Worm (Caenorhabditis elegans) whole organism, L2 larva: ENCODE data around the gene F42A6.2.

Source experiments
- C34F6.9 ChIP-seq: fragments of 150-350 bp; optimal IDR thresholded peaks from 2 replicates; lab custom pipeline; 2014; ENCODE audit warnings: missing biosample characterization, missing genetic modification characterization
- F13H6.1 ChIP-seq: sonication (generic microtip); optimal IDR thresholded peaks from 2 replicates; lab custom pipeline; 2016; ENCODE audit warnings: missing genetic modification characterization, missing compliant biosample characterization
- R02D3.7 ChIP-seq: fragments of 150-350 bp; optimal IDR thresholded peaks from 2 replicates; lab custom pipeline; 2014; ENCODE audit warnings: missing biosample characterization, missing genetic modification characterization
- Y55F3AM.14 ChIP-seq: fragments of 200-800 bp; sonication (Bioruptor generic); optimal IDR thresholded peaks from 2 replicates; lab custom pipeline; 2018; ENCODE audit warnings: mild to moderate bottlenecking, missing genetic modification characterization, missing compliant biosample characterization
- ZK546.5 ChIP-seq: sonication (generic microtip); optimal IDR thresholded peaks from 2 replicates; lab custom pipeline; 2017; ENCODE audit warnings: missing biosample characterization, missing genetic modification characterization
- alr-1 ChIP-seq: fragments of 150-350 bp; optimal IDR thresholded peaks from 2 replicates; lab custom pipeline; 2014; ENCODE audit warnings: missing biosample characterization, missing genetic modification characterization
- aly-2 ChIP-seq: fragments of 150-350 bp; optimal IDR thresholded peaks from 2 replicates; lab custom pipeline; 2014; ENCODE audit warnings: missing biosample characterization, missing genetic modification characterization
- ama-1 ChIP-seq: fragments of 150-350 bp; optimal IDR thresholded peaks from 2 replicates; lab custom pipeline; 2018; ENCODE audit warnings: inconsistent platforms
- blmp-1 ChIP-seq: sonication (generic microtip); optimal IDR thresholded peaks from 2 replicates; lab custom pipeline; 2017; ENCODE audit warnings: missing genetic modification characterization, mild to moderate bottlenecking, missing compliant biosample characterization, antibody characterized with exemption, moderate library complexity; ENCODE audit not compliant: insufficient read depth
- ceh-16 ChIP-seq: fragments of 150-350 bp; optimal IDR thresholded peaks from 2 replicates; lab custom pipeline; 2014; ENCODE audit warnings: missing biosample characterization, missing genetic modification characterization
- ceh-82 ChIP-seq: fragments of 150-350 bp; optimal IDR thresholded peaks from 2 replicates; lab custom pipeline; 2014; ENCODE audit warnings: missing biosample characterization, missing genetic modification characterization
- crh-2 ChIP-seq: sonication (generic microtip); optimal IDR thresholded peaks from 2 replicates; lab custom pipeline; 2017; ENCODE audit warnings: missing biosample characterization, missing genetic modification characterization
- dmd-4 ChIP-seq: sonication (generic microtip); optimal IDR thresholded peaks from 2 replicates; lab custom pipeline; 2017; ENCODE audit warnings: missing biosample characterization, missing genetic modification characterization
- egl-27 ChIP-seq: sonication (generic microtip); optimal IDR thresholded peaks from 3 replicates; lab custom pipeline; 2017; ENCODE audit warnings: missing biosample characterization, missing genetic modification reagents, missing genetic modification characterization
- elt-1 ChIP-seq: fragments of 150-350 bp; optimal IDR thresholded peaks from 2 replicates; lab custom pipeline; 2014; ENCODE audit warnings: missing biosample characterization, missing genetic modification characterization
- elt-3 ChIP-seq: sonication (generic microtip); optimal IDR thresholded peaks from 2 replicates; lab custom pipeline; 2017; ENCODE audit warnings: missing biosample characterization, missing genetic modification characterization
- fos-1 ChIP-seq: fragments of 150-350 bp; optimal IDR thresholded peaks from 2 replicates; lab custom pipeline; 2014; ENCODE audit warnings: missing biosample characterization, missing genetic modification characterization
- gmeb-1 ChIP-seq: fragments of 150-350 bp; optimal IDR thresholded peaks from 2 replicates; lab custom pipeline; 2014; ENCODE audit warnings: missing biosample characterization, missing genetic modification characterization
- lin-11 ChIP-seq: fragments of 150-350 bp; sonication (generic microtip); optimal IDR thresholded peaks from 2 replicates; lab custom pipeline; 2014; ENCODE audit warnings: missing biosample characterization, missing genetic modification characterization, inconsistent platforms, mixed read lengths
- lin-13 ChIP-seq: fragments of 150-350 bp; optimal IDR thresholded peaks from 2 replicates; lab custom pipeline; 2014; ENCODE audit warnings: missing biosample characterization, missing genetic modification reagents, missing genetic modification characterization
- lin-39 ChIP-seq: fragments of 150-350 bp; optimal IDR thresholded peaks from 2 replicates; lab custom pipeline; 2014; ENCODE audit warnings: missing biosample characterization, missing genetic modification reagents, missing genetic modification characterization
- lsy-2 ChIP-seq, 2 experiments: fragments of 150-350 bp in 1 of 2; sonication (generic microtip) in 1 of 2; optimal IDR thresholded peaks; 2 replicates each; lab custom pipeline; 2014 to 2017; ENCODE audit warnings: missing biosample characterization in 2 of 2, missing genetic modification characterization in 2 of 2
- mab-5 ChIP-seq: fragments of 150-350 bp; optimal IDR thresholded peaks from 2 replicates; lab custom pipeline; 2014; ENCODE audit warnings: missing biosample characterization, missing genetic modification characterization
- mbf-1 ChIP-seq: sonication (generic microtip); optimal IDR thresholded peaks from 2 replicates; lab custom pipeline; 2017; ENCODE audit warnings: missing biosample characterization, missing genetic modification characterization
- mdl-1 ChIP-seq, 2 experiments: fragments of 150-350 bp in 1 of 2; sonication (generic microtip) in 1 of 2; optimal IDR thresholded peaks; 2 replicates each; lab custom pipeline; 2017; ENCODE audit warnings: missing biosample characterization in 2 of 2, missing genetic modification characterization in 2 of 2
- nhr-10 ChIP-seq: sonication (generic microtip); optimal IDR thresholded peaks from 2 replicates; lab custom pipeline; 2017; ENCODE audit warnings: missing biosample characterization, missing genetic modification characterization
- nhr-11 ChIP-seq: fragments of 150-350 bp; optimal IDR thresholded peaks from 2 replicates; lab custom pipeline; 2014; ENCODE audit warnings: missing biosample characterization, missing genetic modification characterization
- nhr-12 ChIP-seq: fragments of 150-350 bp; optimal IDR thresholded peaks from 2 replicates; lab custom pipeline; 2014; ENCODE audit warnings: missing biosample characterization, missing genetic modification characterization
- nhr-129 ChIP-seq: fragments of 150-350 bp; optimal IDR thresholded peaks from 2 replicates; lab custom pipeline; 2014; ENCODE audit warnings: missing biosample characterization, missing genetic modification characterization
- nhr-21 ChIP-seq: fragments of 150-350 bp; optimal IDR thresholded peaks from 2 replicates; lab custom pipeline; 2014; ENCODE audit warnings: missing biosample characterization, missing genetic modification characterization
- nhr-23 ChIP-seq: fragments of 150-350 bp; optimal IDR thresholded peaks from 2 replicates; lab custom pipeline; 2014; ENCODE audit warnings: missing biosample characterization, missing genetic modification reagents, missing genetic modification characterization
- nhr-237 ChIP-seq: fragments of 150-350 bp; optimal IDR thresholded peaks from 2 replicates; lab custom pipeline; 2014; ENCODE audit warnings: missing biosample characterization, missing genetic modification characterization
- nhr-25 ChIP-seq: fragments of 150-350 bp; sonication (generic microtip); optimal IDR thresholded peaks from 3 replicates; lab custom pipeline; 2014; ENCODE audit warnings: missing biosample characterization, missing genetic modification characterization
- nhr-6 ChIP-seq: fragments of 150-350 bp; optimal IDR thresholded peaks from 2 replicates; lab custom pipeline; 2014; ENCODE audit warnings: missing biosample characterization, missing genetic modification characterization
- nhr-77 ChIP-seq: fragments of 150-350 bp; optimal IDR thresholded peaks from 2 replicates; lab custom pipeline; 2014; ENCODE audit warnings: missing biosample characterization, missing genetic modification characterization
- peb-1 ChIP-seq: fragments of 150-350 bp; optimal IDR thresholded peaks from 2 replicates; lab custom pipeline; 2014; ENCODE audit warnings: missing biosample characterization, missing genetic modification characterization
- sem-4 ChIP-seq: fragments of 150-350 bp; optimal IDR thresholded peaks from 2 replicates; lab custom pipeline; 2014; ENCODE audit warnings: missing biosample characterization, missing genetic modification reagents, missing genetic modification characterization
- skn-1 ChIP-seq: sonication (generic microtip); optimal IDR thresholded peaks from 2 replicates; lab custom pipeline; 2017; ENCODE audit warnings: missing biosample characterization, missing genetic modification characterization
- sma-3 ChIP-seq: sonication (generic microtip); optimal IDR thresholded peaks from 2 replicates; lab custom pipeline; 2016; ENCODE audit warnings: missing genetic modification reagents, missing genetic modification characterization, missing compliant biosample characterization
- sma-9 ChIP-seq, 2 experiments: fragments of 150-350 bp in 1 of 2; sonication (generic microtip) in 1 of 2; optimal IDR thresholded peaks; 2 replicates each; lab custom pipeline; 2014 to 2016; ENCODE audit warnings: missing genetic modification characterization in 2 of 2, mild to moderate bottlenecking in 1 of 2, missing biosample characterization in 1 of 2, missing compliant biosample characterization in 1 of 2, missing genetic modification reagents in 1 of 2, moderate library complexity in 1 of 2
- snpc-4 ChIP-seq: fragments of 150-350 bp; optimal IDR thresholded peaks from 2 replicates; lab custom pipeline; 2014; ENCODE audit warnings: missing biosample characterization, missing genetic modification characterization
- unc-39 ChIP-seq: fragments of 150-350 bp; optimal IDR thresholded peaks from 2 replicates; lab custom pipeline; 2014; ENCODE audit warnings: missing biosample characterization, missing genetic modification characterization
- unc-55 ChIP-seq: fragments of 150-350 bp; sonication (generic microtip); optimal IDR thresholded peaks from 3 replicates; lab custom pipeline; 2014; ENCODE audit warnings: missing biosample characterization, missing genetic modification reagents, missing genetic modification characterization
- unc-62 ChIP-seq: fragments of 150-350 bp; optimal IDR thresholded peaks from 2 replicates; lab custom pipeline; 2014; ENCODE audit warnings: missing biosample characterization, missing genetic modification reagents, missing genetic modification characterization
- zag-1 ChIP-seq: fragments of 150-350 bp; optimal IDR thresholded peaks from 2 replicates; lab custom pipeline; 2014; ENCODE audit warnings: missing biosample characterization, missing genetic modification characterization
- ztf-1 ChIP-seq: fragments of 200-800 bp; sonication (Bioruptor generic); conservative IDR thresholded peaks from 2 replicates; pipeline ENCODE4 v1.3.6; 2022; ENCODE audit warnings: missing genetic modification characterization, missing compliant biosample characterization
- ztf-11 ChIP-seq: sonication (generic microtip); optimal IDR thresholded peaks from 2 replicates; lab custom pipeline; 2017; ENCODE audit warnings: missing biosample characterization, missing genetic modification characterization
- ztf-4 ChIP-seq: fragments of 150-350 bp; optimal IDR thresholded peaks from 2 replicates; lab custom pipeline; 2014; ENCODE audit warnings: missing biosample characterization, missing genetic modification characterization

Gene F42A6.2

DNA sequence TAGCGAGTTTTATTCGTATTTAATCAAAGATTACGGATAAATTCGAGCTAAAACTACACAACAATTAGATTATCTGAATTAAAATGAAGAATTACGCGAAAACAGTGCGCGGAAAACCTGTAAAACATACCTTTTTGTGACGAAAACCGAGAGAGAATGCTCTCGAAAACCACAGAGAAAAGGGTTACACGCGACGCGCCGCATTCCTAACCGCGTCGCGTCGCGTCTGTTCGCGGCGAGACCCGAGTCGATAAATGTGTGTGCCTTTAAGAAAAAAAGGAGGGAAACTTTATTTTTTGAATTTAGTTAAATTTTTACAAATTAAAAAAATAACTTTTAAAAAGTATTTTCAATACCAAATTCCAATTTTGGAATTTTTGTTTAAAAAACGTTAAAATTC is 2.6 kb upstream of the F42A6.2 start, which contains the start of gene hrpa-1:
Gene hrpa-1, minus strand, starts transcription at position 192 of the 400 bp plus-strand sequence.
- no peak for TF ChIP-seq ceh-16
- TF ChIP-seq peb-1 (tag; lab: Kevin White, UChicago) = no peak
- TF ChIP-seq mab-5 (tag; lab: Kevin White, UChicago) = peak; percentile 56
- no peak for TF ChIP-seq dmd-4 (tag; lab: Kevin White, UChicago)
- peak; percentile 70 for TF ChIP-seq sma-9 (GFP tag; optimal IDR thresholded peaks at IDR 0.05; lab: Kevin White, UChicago)
- no peak for TF ChIP-seq sma-9 (tag; optimal IDR thresholded peaks at IDR 0.05; lab: Kevin White, UChicago)
- TF ChIP-seq sma-3 = peak; percentile 81
- TF ChIP-seq sem-4 = peak; percentile 56
- TF ChIP-seq gmeb-1 (tag; lab: Kevin White, UChicago) = peak; percentile 97
- TF ChIP-seq snpc-4 (tag; lab: Kevin White, UChicago) = peak; percentile 42
- TF ChIP-seq elt-3 = no peak
- no peak for TF ChIP-seq aly-2 (tag; lab: Kevin White, UChicago)
- peak; percentile 94 for TF ChIP-seq C34F6.9 (tag; lab: Kevin White, UChicago)
- TF ChIP-seq mdl-1 (tag; optimal IDR thresholded peaks at IDR 0.05; lab: Kevin White, UChicago) = peak in 1 of 2 experiments; percentile 46
- peak; percentile 62 for TF ChIP-seq ceh-82 (tag; lab: Kevin White, UChicago)
- peak; percentile 28 for TF ChIP-seq blmp-1 (tag; lab: Kevin White, UChicago)
- TF ChIP-seq ZK546.5 (tag; lab: Kevin White, UChicago) = peak; percentile 66
- TF ChIP-seq egl-27 (tag; lab: Kevin White, UChicago) = peak; percentile 8
- TF ChIP-seq nhr-6 (tag; lab: Kevin White, UChicago) = peak; percentile 60
- no peak for TF ChIP-seq nhr-237 (tag; lab: Kevin White, UChicago)
- TF ChIP-seq alr-1 (tag; lab: Kevin White, UChicago) = no peak
- no peak for TF ChIP-seq nhr-12 (tag; lab: Kevin White, UChicago)
- no peak for TF ChIP-seq nhr-77 (tag; lab: Kevin White, UChicago)
- peak; percentile 64 for TF ChIP-seq ama-1 (lab: Kevin White, UChicago)
- TF ChIP-seq nhr-11 (tag; lab: Kevin White, UChicago) = no peak
- TF ChIP-seq nhr-10 = no peak
- TF ChIP-seq F13H6.1 (tag; lab: Kevin White, UChicago) = peak; percentile 76
- no peak for TF ChIP-seq Y55F3AM.14 (GFP tag; lab: Kevin White, UChicago)
- no peak for TF ChIP-seq unc-62 (GFP tag; lab: Kevin White, UChicago)
- TF ChIP-seq crh-2 = peak; percentile 90
- TF ChIP-seq ztf-1 (GFP tag; lab: Robert Waterston, UW) = no peak
- TF ChIP-seq unc-55 = peak; percentile 98
- no peak for TF ChIP-seq ztf-11
- TF ChIP-seq nhr-23 = no peak
- TF ChIP-seq nhr-21 (tag; lab: Kevin White, UChicago) = peak; percentile 62
- no peak for TF ChIP-seq unc-39 (tag; lab: Kevin White, UChicago)
- TF ChIP-seq ztf-4 (tag; lab: Kevin White, UChicago) = peak; percentile 68
- TF ChIP-seq nhr-25 (tag; lab: Kevin White, UChicago) = peak; percentile 88
- no peak for TF ChIP-seq mbf-1 (tag; lab: Kevin White, UChicago)
- peak; percentile 64 for TF ChIP-seq fos-1 (tag; lab: Kevin White, UChicago)
- no peak for TF ChIP-seq skn-1
- peak; percentile 17 for TF ChIP-seq zag-1 (tag; lab: Kevin White, UChicago)
- TF ChIP-seq elt-1 = no peak
- TF ChIP-seq lin-13 = peak; percentile 92
- peak; percentile 64 for TF ChIP-seq nhr-129 (tag; lab: Kevin White, UChicago)
- TF ChIP-seq R02D3.7 (tag; lab: Kevin White, UChicago) = no peak
- TF ChIP-seq lin-39 (tag; lab: Kevin White, UChicago) = no peak
- peak; percentile 80 for TF ChIP-seq lin-11 (tag; lab: Kevin White, UChicago)
- peak; percentile 85 to 96 for TF ChIP-seq lsy-2 (tag; optimal IDR thresholded peaks at IDR 0.05; lab: Kevin White, UChicago)
